Worm (Caenorhabditis elegans) whole organism, late embryonic: ENCODE measurements around the gene jbts-14.

Experiments used
- lin-11 ChIP-seq: fragments of 200-800 bp; sonication (Bioruptor generic); optimal IDR thresholded peaks from 2 replicates; lab custom pipeline; 2018; ENCODE audit warnings: mild to moderate bottlenecking, missing genetic modification characterization, missing compliant biosample characterization
- mec-3 ChIP-seq: sonication (generic microtip); optimal IDR thresholded peaks from 2 replicates; lab custom pipeline; 2016; ENCODE audit warnings: borderline replicate concordance, missing genetic modification characterization, missing compliant biosample characterization
- sox-4 ChIP-seq: sonication (generic microtip); optimal IDR thresholded peaks from 2 replicates; lab custom pipeline; 2017; ENCODE audit warnings: mild to moderate bottlenecking, missing genetic modification characterization, inconsistent platforms, missing compliant biosample characterization

DNA sequence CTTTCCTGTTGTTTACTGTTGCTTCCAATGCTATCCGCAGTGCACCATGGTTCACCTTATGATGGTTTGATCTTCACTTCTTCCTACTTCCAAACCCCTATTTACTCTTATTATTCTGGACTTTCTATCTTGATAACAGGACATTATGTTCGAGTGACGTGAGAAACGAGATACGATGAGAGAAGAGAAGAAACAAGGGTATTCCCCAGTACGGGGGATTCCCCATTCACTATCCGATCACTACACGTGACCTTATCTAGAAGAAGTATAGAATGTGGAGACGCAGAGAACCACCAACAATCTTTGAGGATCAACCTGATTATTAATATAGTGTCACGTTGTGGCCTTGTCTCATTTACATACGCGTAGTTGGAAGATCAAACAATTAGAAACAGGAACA is 48.4 kb downstream of the jbts-14 start:
- TF ChIP-seq mec-3, result no peak
- TF ChIP-seq sox-4 (tag; lab: Kevin White, UChicago), result no peak
- TF ChIP-seq lin-11 (tag; lab: Kevin White, UChicago), result no peak
